Worm (Caenorhabditis elegans) whole organism, L4 larva: Measurements from ENCODE around the gene F37H8.5.

Experiments
- F37D6.2 ChIP-seq: sonication (generic microtip); optimal IDR thresholded peaks from 2 replicates; lab custom pipeline; 2016; ENCODE audit warnings: mild to moderate bottlenecking, missing genetic modification characterization, missing compliant biosample characterization
- F49E8.2 ChIP-seq: sonication (generic microtip); optimal IDR thresholded peaks from 2 replicates; lab custom pipeline; 2016; ENCODE audit warnings: missing compliant biosample characterization, mild to moderate bottlenecking, missing genetic modification characterization, borderline replicate concordance
- aha-1 ChIP-seq: fragments of 150-350 bp; peaks from one replicate; lab custom pipeline; 2014; ENCODE audit warnings: missing biosample characterization, missing genetic modification characterization
- ama-1 ChIP-seq: fragments of 150-350 bp; optimal IDR thresholded peaks from 2 replicates; lab custom pipeline; 2014; ENCODE audit warnings: inconsistent platforms, mixed read lengths
- attf-4 ChIP-seq: sonication (generic microtip); optimal IDR thresholded peaks from 3 replicates; lab custom pipeline; 2017; ENCODE audit warnings: missing biosample characterization, missing genetic modification characterization
- ctbp-1 ChIP-seq: fragments of 200-800 bp; sonication (Bioruptor generic); IDR thresholded peaks from 2 replicates; pipeline ENCODE4 v1.3.6; 2022; ENCODE audit warnings: missing genetic modification reagents, missing genetic modification characterization, missing compliant biosample characterization
- daf-16 ChIP-seq, 3 experiments: sonication (generic microtip); optimal IDR thresholded peaks; 2 replicates each; lab custom pipeline; 2016 to 2017; ENCODE audit warnings: missing genetic modification characterization in 3 of 3, missing genetic modification reagents in 3 of 3, mild to moderate bottlenecking in 2 of 3, missing compliant biosample characterization in 2 of 3, missing biosample characterization in 1 of 3, moderate library complexity in 1 of 3
- egl-27 ChIP-seq: sonication (generic microtip); optimal IDR thresholded peaks from 3 replicates; lab custom pipeline; 2017; ENCODE audit warnings: missing biosample characterization, missing genetic modification reagents, missing genetic modification characterization
- egl-43 ChIP-seq: fragments of 200-800 bp; sonication (Bioruptor generic); IDR thresholded peaks from 2 replicates; pipeline ENCODE4 v1.3.6; 2022; ENCODE audit warnings: missing genetic modification reagents, missing genetic modification characterization, missing compliant biosample characterization
- hlh-11 ChIP-seq: fragments of 200-800 bp; sonication (Bioruptor generic); optimal IDR thresholded peaks from 2 replicates; lab custom pipeline; 2018; ENCODE audit warnings: mild to moderate bottlenecking, missing genetic modification characterization, missing compliant biosample characterization
- hlh-30 ChIP-seq: sonication (generic microtip); optimal IDR thresholded peaks from 2 replicates; lab custom pipeline; 2017; ENCODE audit warnings: antibody characterized with exemption, mild to moderate bottlenecking, missing genetic modification characterization, missing compliant biosample characterization; ENCODE audit not compliant: insufficient read depth
- hmg-1.1 ChIP-seq: fragments of 200-800 bp; sonication (Bioruptor generic); IDR thresholded peaks from 2 replicates; pipeline ENCODE4 v1.3.6; 2022; ENCODE audit warnings: missing genetic modification reagents, missing genetic modification characterization, missing compliant biosample characterization
- jun-1 ChIP-seq: fragments of 150-350 bp; optimal IDR thresholded peaks from 2 replicates; lab custom pipeline; 2014; ENCODE audit warnings: missing biosample characterization, missing genetic modification reagents, missing genetic modification characterization
- lin-1 ChIP-seq: fragments of 200-800 bp; sonication (Bioruptor generic); IDR thresholded peaks from 2 replicates; pipeline ENCODE4 v1.3.6; 2022; ENCODE audit warnings: missing genetic modification reagents, missing genetic modification characterization, missing compliant biosample characterization
- lin-29 ChIP-seq: fragments of 200-800 bp; sonication (Bioruptor generic); IDR thresholded peaks from 2 replicates; pipeline ENCODE4 v1.3.6; 2022; ENCODE audit warnings: missing genetic modification reagents, missing genetic modification characterization, missing compliant biosample characterization
- lir-3 ChIP-seq: sonication (generic microtip); optimal IDR thresholded peaks from 2 replicates; lab custom pipeline; 2016; ENCODE audit warnings: mild to moderate bottlenecking, missing genetic modification characterization, missing compliant biosample characterization
- lsy-2 ChIP-seq, 2 experiments: fragments of 150-350 bp in 1 of 2; sonication (generic microtip) in 1 of 2; optimal IDR thresholded peaks; 2 replicates each; lab custom pipeline; 2014 to 2017; ENCODE audit warnings: missing biosample characterization in 2 of 2, missing genetic modification characterization in 2 of 2
- mdl-1 ChIP-seq, 2 experiments: fragments of 150-350 bp in 1 of 2; sonication (generic microtip) in 1 of 2; optimal IDR thresholded peaks; 2 replicates each; lab custom pipeline; 2014 to 2017; ENCODE audit warnings: missing biosample characterization in 2 of 2, missing genetic modification characterization in 2 of 2
- mes-2 ChIP-seq: sonication (generic microtip); optimal IDR thresholded peaks from 2 replicates; lab custom pipeline; 2016; ENCODE audit warnings: missing genotype, mild to moderate bottlenecking, missing genetic modification characterization, missing compliant biosample characterization; ENCODE audit not compliant: poor library complexity, severe bottlenecking
- mxl-3 ChIP-seq: fragments of 200-800 bp; sonication (Bioruptor generic); optimal IDR thresholded peaks from 2 replicates; lab custom pipeline; 2018; ENCODE audit warnings: mild to moderate bottlenecking, missing genetic modification characterization, missing compliant biosample characterization
- nhr-48 ChIP-seq: sonication (generic microtip); optimal IDR thresholded peaks from 2 replicates; lab custom pipeline; 2016; ENCODE audit warnings: mild to moderate bottlenecking, missing genetic modification characterization, missing compliant biosample characterization
- nhr-6 ChIP-seq: fragments of 150-350 bp; optimal IDR thresholded peaks from 2 replicates; lab custom pipeline; 2014; ENCODE audit warnings: missing biosample characterization, missing genetic modification characterization
- nhr-77 ChIP-seq: fragments of 150-350 bp; optimal IDR thresholded peaks from 2 replicates; lab custom pipeline; 2014; ENCODE audit warnings: missing biosample characterization, missing genetic modification characterization
- pha-4 ChIP-seq, 2 experiments: fragments of 150-350 bp in 1 of 2; fragments of 200-800 bp in 1 of 2; sonication (Bioruptor generic) in 1 of 2; IDR thresholded peaks in 1 of 2; optimal IDR thresholded peaks in 1 of 2; 2 replicates each; pipeline versions ENCODE4 v1.3.6 to Lab custom; 2014 to 2022; ENCODE audit warnings: missing genetic modification characterization in 2 of 2, missing genetic modification reagents in 2 of 2, missing biosample characterization in 1 of 2, missing compliant biosample characterization in 1 of 2
- rbr-2 ChIP-seq: sonication (generic microtip); optimal IDR thresholded peaks from 2 replicates; lab custom pipeline; 2016; ENCODE audit warnings: missing genotype, missing genetic modification characterization, missing compliant biosample characterization
- saeg-2 ChIP-seq: fragments of 200-800 bp; sonication (Bioruptor generic); IDR thresholded peaks from 2 replicates; pipeline ENCODE4 v1.3.6; 2022; ENCODE audit warnings: missing genetic modification reagents, missing genetic modification characterization, missing compliant biosample characterization
- set-16 ChIP-seq: fragments of 200-800 bp; sonication (Bioruptor generic); IDR thresholded peaks from 2 replicates; pipeline ENCODE4 v1.3.6; 2022; ENCODE audit warnings: missing genetic modification reagents, missing genetic modification characterization, missing compliant biosample characterization
- unc-130 ChIP-seq: sonication (generic microtip); optimal IDR thresholded peaks from 2 replicates; lab custom pipeline; 2016; ENCODE audit warnings: missing genetic modification reagents, missing genetic modification characterization, missing compliant biosample characterization
- unc-39 ChIP-seq: sonication (generic microtip); optimal IDR thresholded peaks from 2 replicates; lab custom pipeline; 2017; ENCODE audit warnings: missing biosample characterization, missing genetic modification characterization
- zfp-2 ChIP-seq: sonication (generic microtip); optimal IDR thresholded peaks from 2 replicates; lab custom pipeline; 2016; ENCODE audit warnings: mild to moderate bottlenecking, missing genetic modification characterization, missing compliant biosample characterization
- zip-11 ChIP-seq: fragments of 200-800 bp; sonication (Bioruptor generic); IDR thresholded peaks from 2 replicates; pipeline ENCODE4 v1.3.6; 2022; ENCODE audit warnings: missing genetic modification characterization, missing compliant biosample characterization
- zip-2 ChIP-seq: fragments of 150-350 bp; optimal IDR thresholded peaks from 2 replicates; lab custom pipeline; 2014; ENCODE audit warnings: missing biosample characterization, missing genetic modification characterization

Gene F37H8.5

DNA sequence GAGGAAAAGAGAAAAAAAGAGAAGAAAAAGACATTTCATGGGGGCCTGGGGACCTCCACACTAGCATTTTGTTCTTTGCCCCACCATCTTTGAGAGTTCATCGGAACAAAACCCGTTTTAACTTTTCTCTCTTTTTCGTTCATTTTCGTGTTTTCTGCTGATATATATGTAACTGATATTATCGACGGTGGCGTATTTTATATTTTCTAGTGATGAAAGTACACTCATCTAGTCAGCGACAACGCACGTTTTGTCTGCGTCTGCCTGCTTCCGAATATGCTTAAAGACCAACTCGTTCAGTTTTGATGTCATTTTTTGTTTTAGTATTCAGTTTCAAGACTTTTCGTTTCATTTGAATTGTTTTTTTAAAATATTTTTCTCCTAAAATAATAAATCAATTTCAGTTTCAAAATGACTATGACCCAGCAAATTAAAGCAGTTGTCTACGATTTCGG lies 6.7 kb upstream of the F37H8.5 start, which contains the start of gene bigr-1 (continued):
- no peak for TF ChIP-seq ctbp-1 (GFP tag; lab: Robert Waterston, UW)

ce11 chrII:11184757-11185341 lies 3.2 kb upstream of the F37H8.5 start, which contains the start of gene lir-3:
Gene lir-3, minus strand, starts transcription at chrII:11184807.
- TF ChIP-seq mes-2 (tag; lab: Kevin White, UChicago) (peak; percentile 44), mxl-3 (peak; percentile 51), hlh-30 (tag; lab: Kevin White, UChicago) (peak; percentile 55), F49E8.2 (tag; lab: Kevin White, UChicago) (no peak), lsy-2 (tag; optimal IDR thresholded peaks at IDR 0.05; lab: Kevin White, UChicago) (peak in 1 of 2 experiments; percentile 50), egl-43 (GFP tag; lab: Robert Waterston, UW) (peak; percentile 70; the same call in 1 of the 2 replicates), unc-130 (GFP tag; lab: Kevin White, UChicago) (no peak), jun-1 (tag; lab: Kevin White, UChicago) (no peak), daf-16 (GFP tag; optimal IDR thresholded peaks at IDR 0.05; lab: Kevin White, UChicago) (no peak), daf-16 (tag; optimal IDR thresholded peaks at IDR 0.05; lab: Kevin White, UChicago) (peak; percentile 48), F37D6.2 (tag; lab: Kevin White, UChicago) (peak; percentile 8), attf-4 (tag; lab: Kevin White, UChicago) (no peak), hmg-1.1 (peak; percentile 73), set-16 (GFP tag; lab: Robert Waterston, UW) (peak; percentile 38; the same call in 1 of the 2 replicates), hlh-11 (tag; lab: Kevin White, UChicago) (peak; percentile 58), lir-3 (no peak), rbr-2 (tag; lab: Kevin White, UChicago) (peak; percentile 22), lin-29 (GFP tag; lab: Robert Waterston, UW) (no peak), ctbp-1 (GFP tag; lab: Robert Waterston, UW) (no peak), aha-1 (tag; lab: Kevin White, UChicago) (peak; percentile 74)

DNA sequence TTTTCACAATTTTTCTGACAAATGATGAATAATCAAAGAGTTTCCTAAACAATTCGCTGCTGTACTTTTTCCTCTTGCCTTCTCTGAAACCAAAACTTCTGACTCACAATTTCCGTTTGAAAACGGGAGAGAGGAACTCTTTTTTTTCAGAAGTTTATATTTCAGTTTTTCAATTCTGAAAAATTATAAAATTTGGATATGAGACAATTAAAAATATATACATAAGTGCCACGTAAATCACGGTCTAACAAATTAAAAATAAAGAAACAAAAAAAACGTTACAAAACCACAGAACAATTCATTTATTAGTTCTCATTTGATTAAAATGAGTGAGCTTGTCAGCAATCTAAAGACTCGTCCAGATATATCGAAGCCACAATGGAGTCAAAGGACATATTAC lies 2.3 kb upstream of the F37H8.5 start, which contains the start of gene sfxn-1.2:
Gene sfxn-1.2 (plus strand): TSS at position 301 of the 400 bp plus-strand sequence.
- TF ChIP-seq lin-29 (GFP tag; lab: Robert Waterston, UW) (no peak), aha-1 (tag; lab: Kevin White, UChicago) (peak; percentile 35)

DNA sequence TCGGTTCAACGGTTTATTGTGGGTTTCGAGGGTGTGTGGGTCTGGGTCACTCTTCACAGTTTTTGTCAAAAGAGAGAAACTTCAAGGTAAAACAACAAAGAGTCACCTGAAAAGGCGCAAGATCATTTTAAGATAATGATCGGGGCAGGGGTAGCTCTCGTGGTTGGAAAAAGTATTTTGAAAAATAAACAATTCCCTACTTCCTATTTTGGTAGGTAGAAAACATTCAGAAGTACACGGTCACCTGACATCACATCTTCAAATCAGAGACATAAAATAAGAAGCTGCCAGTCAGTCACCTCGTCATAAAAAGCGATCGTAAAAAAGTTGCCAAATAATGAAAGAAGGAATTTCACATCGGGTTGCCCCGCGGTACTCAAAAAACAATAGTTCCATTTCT lies 4.5 kb downstream of the F37H8.5 start:
- TF ChIP-seq lin-1 (GFP tag; lab: Robert Waterston, UW), result no peak
- TF ChIP-seq mdl-1 (tag; optimal IDR thresholded peaks at IDR 0.05; lab: Kevin White, UChicago), result no peak
- TF ChIP-seq egl-27 (tag; lab: Kevin White, UChicago), result no peak
- TF ChIP-seq nhr-6 (tag; lab: Kevin White, UChicago), result no peak
- no peak for TF ChIP-seq zfp-2 (tag; lab: Kevin White, UChicago)
- no peak for TF ChIP-seq pha-4 (GFP tag; IDR thresholded peaks at IDR 0.05; lab: Robert Waterston, UW)
- TF ChIP-seq pha-4 (tag; optimal IDR thresholded peaks at IDR 0.05; lab: Kevin White, UChicago), result no peak
- no peak for TF ChIP-seq unc-39 (tag; lab: Kevin White, UChicago)
- TF ChIP-seq zip-11 (GFP tag; lab: Robert Waterston, UW), result no peak
- TF ChIP-seq saeg-2 (GFP tag; lab: Robert Waterston, UW), result no peak
- no peak for TF ChIP-seq nhr-77
- no peak for TF ChIP-seq ama-1 (lab: Kevin White, UChicago)
- TF ChIP-seq nhr-48 (tag; lab: Kevin White, UChicago), result no peak
- TF ChIP-seq zip-2 (tag; lab: Kevin White, UChicago), result no peak
